Fruit fly (Drosophila melanogaster) whole organism: ENCODE results near the gene EloB.

Experiments
- CG8478 ChIP-seq: fragments of >200 bp; optimal IDR thresholded peaks from 2 replicates; lab custom pipeline; 2018; ENCODE audit warnings: inconsistent platforms
- Dll ChIP-seq: fragments of >200 bp; optimal IDR thresholded peaks from 2 replicates; lab custom pipeline; 2017
- EcR ChIP-seq, 2 experiments: fragments of >200 bp; optimal IDR thresholded peaks; 2 replicates each; lab custom pipeline; 2017; ENCODE audit warnings: missing biosample characterization in 2 of 2, missing genetic modification characterization in 2 of 2, missing genetic modification reagents in 2 of 2
- pan ChIP-seq: fragments of >200 bp; optimal IDR thresholded peaks from 2 replicates; lab custom pipeline; 2017
- psq ChIP-seq: fragments of >200 bp; optimal IDR thresholded peaks from 2 replicates; lab custom pipeline; 2017
- usp ChIP-seq: fragments of >200 bp; optimal IDR thresholded peaks from 2 replicates; lab custom pipeline; 2017; ENCODE audit warnings: missing biosample characterization, missing genetic modification characterization, mixed read lengths

The EloB gene

dm6 chr3R:20542283-20543144 is 37.1 kb downstream of the EloB start:
- TF ChIP-seq CG8478 (lab: Kevin White, UChicago), result no peak
- TF ChIP-seq usp (GFP tag; lab: Kevin White, UChicago), result no peak
- TF ChIP-seq psq (lab: Kevin White, UChicago), result no peak
- TF ChIP-seq pan (lab: Kevin White, UChicago), result no peak
- no peak for TF ChIP-seq EcR (GFP tag; optimal IDR thresholded peaks at IDR 0.05; lab: Kevin White, UChicago)
- TF ChIP-seq Dll (lab: Kevin White, UChicago), result no peak

dm6 chr3R:20534575-20534974 is 45.1 kb downstream of the EloB start, which contains the start of the genes MtnE and MtnD:
Gene MtnE, minus strand, starts transcription at chr3R:20534704.
Gene MtnD, plus strand, starts transcription at chr3R:20534962.
- TF ChIP-seq Dll (lab: Kevin White, UChicago), result no peak
- no peak for TF ChIP-seq CG8478 (lab: Kevin White, UChicago)
- TF ChIP-seq usp (GFP tag; lab: Kevin White, UChicago), result no peak
- no peak for TF ChIP-seq pan (lab: Kevin White, UChicago)
- TF ChIP-seq psq (lab: Kevin White, UChicago), result no peak
- no peak for TF ChIP-seq EcR (GFP tag; optimal IDR thresholded peaks at IDR 0.05; lab: Kevin White, UChicago)
